Fruit fly (Drosophila melanogaster) whole organism, pupa: Measurements from ENCODE around the gene CG11380.

ENCODE experiments used
- CG10348 ChIP-seq: fragments of 200-800 bp; sonication (Bioruptor generic); IDR thresholded peaks from 2 replicates; pipeline ENCODE4 v1.3.6; 2022; ENCODE audit warnings: missing biosample characterization, missing genetic modification characterization
- CG15710 ChIP-seq: fragments of 200-800 bp; sonication (Bioruptor generic); optimal IDR thresholded peaks from 2 replicates; lab custom pipeline; 2018; ENCODE audit warnings: missing biosample characterization, mild to moderate bottlenecking, missing genetic modification characterization, moderate library complexity
- CG17806 ChIP-seq: fragments of 200-800 bp; sonication (Bioruptor generic); optimal IDR thresholded peaks from 2 replicates; lab custom pipeline; 2018; ENCODE audit warnings: missing biosample characterization, mild to moderate bottlenecking, missing genetic modification characterization, moderate library complexity
- CG32121 ChIP-seq: fragments of 200-800 bp; sonication (Bioruptor generic); IDR thresholded peaks from 2 replicates; pipeline ENCODE4 v1.3.6; 2022; ENCODE audit warnings: missing biosample characterization, missing genetic modification characterization
- CG4496 ChIP-seq: fragments of 200-800 bp; sonication (Bioruptor generic); IDR thresholded peaks from 3 replicates; pipeline ENCODE4 v1.3.6; 2022; ENCODE audit warnings: missing biosample characterization, missing genetic modification characterization
- CG8301 ChIP-seq: fragments of 200-800 bp; sonication (Bioruptor generic); optimal IDR thresholded peaks from 2 replicates; lab custom pipeline; 2018; ENCODE audit warnings: missing biosample characterization, mild to moderate bottlenecking, missing genetic modification characterization
- EcR ChIP-seq: fragments of 200-800 bp; sonication (Bioruptor generic); optimal IDR thresholded peaks from 3 replicates; lab custom pipeline; 2019; ENCODE audit warnings: missing biosample characterization, missing genetic modification characterization, mild to moderate bottlenecking, moderate library complexity, missing genetic modification reagents
- Pif1A ChIP-seq: fragments of 200-800 bp; sonication (Bioruptor generic); optimal IDR thresholded peaks from 3 replicates; lab custom pipeline; 2016; ENCODE audit warnings: missing biosample characterization, missing genetic modification characterization
- gl ChIP-seq: fragments of 200-800 bp; sonication (Bioruptor generic); optimal IDR thresholded peaks from 2 replicates; lab custom pipeline; 2018; ENCODE audit warnings: missing biosample characterization, mild to moderate bottlenecking, missing genetic modification characterization
- rn ChIP-seq: fragments of 200-800 bp; sonication (Bioruptor generic); IDR thresholded peaks from 2 replicates; pipeline ENCODE4 v1.3.6; 2022; ENCODE audit warnings: missing biosample characterization, missing genetic modification characterization

DNA sequence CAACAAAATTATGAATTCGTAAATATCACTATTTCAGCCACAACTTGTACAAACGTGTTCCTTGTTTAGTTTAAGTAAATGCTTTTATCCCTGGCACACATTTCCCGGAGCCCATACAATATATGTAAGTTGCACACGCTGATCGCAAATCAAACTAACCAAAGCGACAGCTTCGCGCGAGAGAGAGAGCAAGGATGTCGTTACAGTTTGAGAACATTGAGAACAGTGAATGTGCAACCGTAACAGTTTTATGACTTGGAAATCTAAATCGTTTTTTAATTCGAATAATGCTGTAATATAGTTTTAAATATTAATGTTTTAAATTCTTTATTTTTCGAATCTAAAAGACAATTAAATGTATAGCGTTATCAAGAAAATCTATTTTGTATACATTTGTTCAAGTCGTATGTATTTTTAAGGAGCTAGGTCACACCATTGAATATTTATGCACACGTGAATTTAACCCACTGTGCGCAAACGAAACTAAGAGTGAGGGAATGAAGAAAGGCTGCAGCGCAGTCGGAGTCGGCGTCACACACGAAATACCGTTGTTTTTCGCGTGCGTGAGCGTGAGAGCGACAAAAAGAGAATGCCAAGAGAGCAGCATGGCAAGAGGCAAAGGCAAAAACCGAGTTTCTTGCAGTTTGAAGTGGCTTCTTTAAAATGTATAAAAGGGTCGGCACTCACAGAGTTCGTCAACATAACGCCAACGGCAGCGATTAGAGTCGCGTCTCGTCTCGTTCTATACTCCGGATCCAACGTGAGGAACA is 18.3 kb downstream of the CG11380 start, which contains the start of gene CG11382:
- TF ChIP-seq CG15710 (no peak), CG32121 (GFP tag; lab: Robert Waterston, UW) (no peak), EcR (GFP tag; lab: Kevin White, UChicago) (no peak), gl (no peak), CG17806 (no peak), rn (GFP tag; lab: Robert Waterston, UW) (no peak), CG10348 (no peak), CG8301 (tag; lab: Kevin White, UChicago) (no peak), CG4496 (no peak), Pif1A (GFP tag; lab: Kevin White, UChicago) (no peak)
